Worm (Caenorhabditis elegans): ENCODE results near the gene ZK829.7.
A peak's percentile ranks its signal among the peaks of the same experiment; 100 is the strongest.

ZK829.7 gene

ce11 chrIV:11938554-11938953 lies 22.8 kb downstream of the ZK829.7 start:
- TF ChIP-seq ztf-11 (tag; optimal IDR thresholded peaks at IDR 0.05): no peak
- TF ChIP-seq sem-2 (GFP tag; optimal IDR thresholded peaks at IDR 0.05): no peak
- TF ChIP-seq zip-8 (tag; optimal IDR thresholded peaks at IDR 0.05): no peak
- no peak for TF ChIP-seq pha-4 (tag; optimal IDR thresholded peaks at IDR 0.05)
- no peak for TF ChIP-seq tbx-8 (GFP tag; optimal IDR thresholded peaks at IDR 0.05)
- no peak for TF ChIP-seq ceh-43 (GFP tag; optimal IDR thresholded peaks at IDR 0.05)
- no peak for TF ChIP-seq nhr-2 (tag; optimal IDR thresholded peaks at IDR 0.05)
- no peak for TF ChIP-seq ceh-39 (tag; optimal IDR thresholded peaks at IDR 0.05)
- no peak for TF ChIP-seq sptf-1 (tag; optimal IDR thresholded peaks at IDR 0.05)
- TF ChIP-seq snpc-4 (tag; optimal IDR thresholded peaks at IDR 0.05): no peak
- TF ChIP-seq nhr-76 (tag; optimal IDR thresholded peaks at IDR 0.05): no peak
- no peak for TF ChIP-seq nhr-12 (tag; optimal IDR thresholded peaks at IDR 0.05)
- TF ChIP-seq lsy-2 (tag; optimal IDR thresholded peaks at IDR 0.05): no peak
- no peak for TF ChIP-seq ces-1 (GFP tag; optimal IDR thresholded peaks at IDR 0.05)
- TF ChIP-seq elt-3 (tag; optimal IDR thresholded peaks at IDR 0.05): no peak

- TF ChIP-seq nhr-28 (tag; optimal IDR thresholded peaks at IDR 0.05): no peak
- no peak for TF ChIP-seq lin-32 (GFP tag; optimal IDR thresholded peaks at IDR 0.05)
- TF ChIP-seq bed-3 (GFP tag; optimal IDR thresholded peaks at IDR 0.05): no peak
- no peak for TF ChIP-seq tbx-8 (GFP tag; optimal IDR thresholded peaks at IDR 0.05)
- no peak for TF ChIP-seq mab-5 (tag; optimal IDR thresholded peaks at IDR 0.05)
- no peak for TF ChIP-seq ceh-83 (GFP tag; optimal IDR thresholded peaks at IDR 0.05)
- TF ChIP-seq pha-4 (tag; optimal IDR thresholded peaks at IDR 0.05): no peak
- TF ChIP-seq flh-1 (GFP tag; optimal IDR thresholded peaks at IDR 0.05): no peak
- TF ChIP-seq cnd-1 (tag; optimal IDR thresholded peaks at IDR 0.05): no peak
- TF ChIP-seq sem-2 (GFP tag; optimal IDR thresholded peaks at IDR 0.05): no peak
Observed at ce11 chrIV:11937087-11937486, 24.2 kb downstream of the ZK829.7 start, which contains the start of gene slc-5A12. slc-5A12 (plus strand) TSS chrIV:11937419.

- TF ChIP-seq lsy-2 (tag; optimal IDR thresholded peaks at IDR 0.05) (no peak), nhr-237 (tag; optimal IDR thresholded peaks at IDR 0.05) (no peak), zip-8 (tag; optimal IDR thresholded peaks at IDR 0.05) (no peak), nhr-12 (tag; optimal IDR thresholded peaks at IDR 0.05) (no peak), ztf-11 (tag; optimal IDR thresholded peaks at IDR 0.05) (no peak), lin-32 (GFP tag; optimal IDR thresholded peaks at IDR 0.05) (no peak), ceh-43 (GFP tag; optimal IDR thresholded peaks at IDR 0.05) (no peak), mab-5 (tag; optimal IDR thresholded peaks at IDR 0.05) (no peak)
Observed at ce11 chrIV:11930572-11930971, 30.8 kb downstream of the ZK829.7 start, which contains the start of gene nhx-9. nhx-9 (plus strand) TSS chrIV:11930872.

- TF ChIP-seq lin-32 (GFP tag; optimal IDR thresholded peaks at IDR 0.05) (peak; percentile 32), bed-3 (GFP tag; optimal IDR thresholded peaks at IDR 0.05) (no peak), cnd-1 (tag; optimal IDR thresholded peaks at IDR 0.05) (peak; percentile 35), unc-120 (tag; optimal IDR thresholded peaks at IDR 0.05; ENCODE audit: poor library complexity, severe bottlenecking) (peak; percentile 33), mep-1 (tag; optimal IDR thresholded peaks at IDR 0.05) (no peak), elt-1 (tag; optimal IDR thresholded peaks at IDR 0.05; ENCODE audit: borderline replicate concordance, insufficient read depth) (no peak), M03D4.4 (tag; optimal IDR thresholded peaks at IDR 0.05) (peak; percentile 63), nhr-76 (tag; optimal IDR thresholded peaks at IDR 0.05) (no peak), mab-5 (tag; optimal IDR thresholded peaks at IDR 0.05) (no peak), snpc-4 (tag; optimal IDR thresholded peaks at IDR 0.05) (no peak), ham-2 (GFP tag; optimal IDR thresholded peaks at IDR 0.05) (peak; percentile 68), sptf-1 (tag; optimal IDR thresholded peaks at IDR 0.05) (peak; percentile 26), ces-1 (GFP tag; optimal IDR thresholded peaks at IDR 0.05) (no peak), ceh-83 (GFP tag; optimal IDR thresholded peaks at IDR 0.05) (peak; percentile 71), nhr-237 (tag; optimal IDR thresholded peaks at IDR 0.05) (no peak), hlh-1 (tag; optimal IDR thresholded peaks at IDR 0.05) (no peak), pha-4 (tag; optimal IDR thresholded peaks at IDR 0.05) (no peak), zip-8 (tag; optimal IDR thresholded peaks at IDR 0.05) (no peak), lin-13 (tag; optimal IDR thresholded peaks at IDR 0.05) (no peak), elt-3 (tag; optimal IDR thresholded peaks at IDR 0.05) (no peak), nhr-12 (tag; optimal IDR thresholded peaks at IDR 0.05) (no peak), drap-1 (GFP tag; optimal IDR thresholded peaks at IDR 0.05) (peak; percentile 52), tbx-8 (GFP tag; optimal IDR thresholded peaks at IDR 0.05) (no peak), lsy-2 (tag; optimal IDR thresholded peaks at IDR 0.05) (no peak), blmp-1 (tag; optimal IDR thresholded peaks at IDR 0.05) (no peak), nhr-28 (tag; optimal IDR thresholded peaks at IDR 0.05) (no peak), ceh-43 (GFP tag; optimal IDR thresholded peaks at IDR 0.05) (no peak), unc-62 (GFP tag; optimal IDR thresholded peaks at IDR 0.05) (no peak), sem-2 (GFP tag; optimal IDR thresholded peaks at IDR 0.05) (peak; percentile 58), mls-2 (tag; optimal IDR thresholded peaks at IDR 0.05) (peak; percentile 59), flh-1 (GFP tag; optimal IDR thresholded peaks at IDR 0.05) (no peak), unc-39 (tag; optimal IDR thresholded peaks at IDR 0.05) (no peak), ztf-11 (tag; optimal IDR thresholded peaks at IDR 0.05) (no peak), ceh-39 (tag; optimal IDR thresholded peaks at IDR 0.05) (no peak), nhr-2 (tag; optimal IDR thresholded peaks at IDR 0.05) (no peak)
Observed at ce11 chrIV:11928388-11928787, 32.9 kb downstream of the ZK829.7 start.

All from whole organism, mixed stage, embryonic.